Worm (Caenorhabditis elegans) whole organism, late embryonic: Measurements from ENCODE around the gene gcy-27.

Experiments used
- K02D7.2 ChIP-seq: sonication (generic microtip); optimal IDR thresholded peaks from 2 replicates; lab custom pipeline; 2017; ENCODE audit warnings: mild to moderate bottlenecking, missing genetic modification characterization, missing compliant biosample characterization
- ceh-24 ChIP-seq: sonication (generic microtip); optimal IDR thresholded peaks from 2 replicates; lab custom pipeline; 2016; ENCODE audit warnings: mild to moderate bottlenecking, missing genetic modification characterization, missing compliant biosample characterization
- fkh-10 ChIP-seq: fragments of 150-350 bp; optimal IDR thresholded peaks from 2 replicates; lab custom pipeline; 2014; ENCODE audit warnings: missing biosample characterization, missing genetic modification reagents, missing genetic modification characterization
- gmeb-2 ChIP-seq: sonication (generic microtip); optimal IDR thresholded peaks from 2 replicates; lab custom pipeline; 2016; ENCODE audit warnings: missing genetic modification characterization, inconsistent platforms, missing compliant biosample characterization
- tbx-2 ChIP-seq: sonication (generic microtip); optimal IDR thresholded peaks from 2 replicates; lab custom pipeline; 2016; ENCODE audit warnings: missing genetic modification characterization, missing compliant biosample characterization
- unc-3 ChIP-seq, 2 experiments: fragments of 200-800 bp in 1 of 2; sonication (Bioruptor generic) in 1 of 2; sonication (generic microtip) in 1 of 2; conservative IDR thresholded peaks in 1 of 2; optimal IDR thresholded peaks in 1 of 2; 2 replicates each; pipeline versions ENCODE4 v1.3.6 to Lab custom; 2016 to 2022; ENCODE audit warnings: missing compliant biosample characterization in 2 of 2, missing genetic modification characterization in 2 of 2, missing genetic modification reagents in 1 of 2
- unc-55 ChIP-seq: sonication (generic microtip); optimal IDR thresholded peaks from 2 replicates; lab custom pipeline; 2017; ENCODE audit warnings: missing biosample characterization, missing genetic modification reagents, missing genetic modification characterization
- unc-86 ChIP-seq: sonication (generic microtip); optimal IDR thresholded peaks from 2 replicates; lab custom pipeline; 2016; ENCODE audit warnings: missing genetic modification characterization, missing compliant biosample characterization

DNA sequence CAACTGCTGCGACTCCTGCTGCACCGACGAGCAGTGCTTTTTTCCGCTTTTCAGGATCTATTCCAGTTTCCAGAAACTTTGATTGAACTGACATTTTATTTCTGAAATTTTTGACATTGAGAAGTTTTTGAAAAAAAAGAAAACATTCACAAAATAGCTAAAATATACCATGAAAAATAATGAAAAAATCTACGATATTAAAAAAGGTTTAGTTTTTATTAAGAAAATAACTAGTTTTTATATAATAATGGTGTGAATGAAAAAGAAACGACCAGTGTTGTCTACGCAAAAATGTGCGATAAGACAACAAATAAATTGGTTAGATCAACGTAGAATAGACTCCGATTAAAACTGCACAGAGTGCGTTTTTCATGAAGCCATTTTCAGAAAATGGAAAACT lies 30.9 kb downstream of the gcy-27 start, which contains the start of gene pmp-4:
- TF ChIP-seq unc-3 (GFP tag; conservative IDR thresholded peaks at IDR 0.05; lab: Robert Waterston, UW) (no peak), unc-3 (tag; optimal IDR thresholded peaks at IDR 0.05; lab: Kevin White, UChicago) (no peak), ceh-24 (tag; lab: Kevin White, UChicago) (no peak), unc-86 (tag; lab: Kevin White, UChicago) (no peak), tbx-2 (no peak), K02D7.2 (tag; lab: Kevin White, UChicago) (no peak), gmeb-2 (no peak), unc-55 (GFP tag; lab: Kevin White, UChicago) (no peak), fkh-10 (GFP tag; lab: Kevin White, UChicago) (no peak)
